Worm (Caenorhabditis elegans): ENCODE results near the gene htz-1.

DNA sequence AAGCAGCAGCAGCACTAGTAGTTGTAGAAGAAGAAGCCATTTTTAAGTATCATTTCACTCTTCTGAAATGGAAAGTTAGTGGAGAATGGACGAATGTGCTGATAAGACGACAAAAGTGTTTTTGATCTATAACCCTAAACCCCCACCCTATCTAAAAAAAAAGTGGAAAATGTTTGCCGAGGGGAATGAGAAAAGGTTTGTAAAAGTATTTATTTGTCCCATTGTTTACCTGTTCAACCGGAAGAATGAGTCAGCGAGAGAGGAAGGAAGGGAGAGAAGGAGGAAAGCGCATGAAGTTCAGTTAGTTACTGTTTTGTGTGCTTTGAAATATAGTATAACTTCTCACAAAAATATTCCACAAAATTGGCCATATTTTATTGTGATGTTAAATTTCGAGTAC is 48.9 kb upstream of the htz-1 start:
- no peak for TF ChIP-seq cog-1 (tag; optimal IDR thresholded peaks at IDR 0.05)
- TF ChIP-seq klf-2 (GFP tag; conservative IDR thresholded peaks at IDR 0.05), result no peak
- TF ChIP-seq ztf-29 (GFP tag; IDR thresholded peaks at IDR 0.05), result no peak
- TF ChIP-seq tab-1 (GFP tag; IDR thresholded peaks at IDR 0.05), result no peak
- no peak for TF ChIP-seq med-1 (GFP tag; optimal IDR thresholded peaks at IDR 0.05; ENCODE audit: insufficient read depth)
- TF ChIP-seq T22C8.4 (GFP tag; IDR thresholded peaks at IDR 0.05), result no peak
